Fruit fly (Drosophila melanogaster) whole organism, adult: Measurements from ENCODE around the gene tsh.

Source experiments
- CG11617 ChIP-seq: fragments of 200-800 bp; sonication (Bioruptor generic); optimal IDR thresholded peaks from 2 replicates; lab custom pipeline; 2017; ENCODE audit warnings: mild to moderate bottlenecking, missing biosample characterization, missing genetic modification reagents, missing genetic modification characterization
- CG12768 ChIP-seq: fragments of 200-800 bp; sonication (Bioruptor generic); optimal IDR thresholded peaks from 2 replicates; lab custom pipeline; 2017; ENCODE audit warnings: missing biosample characterization, missing genetic modification characterization, mild to moderate bottlenecking, moderate library complexity, missing genetic modification reagents
- CG14711 ChIP-seq: fragments of 200-800 bp; sonication (Bioruptor generic); optimal IDR thresholded peaks from 2 replicates; lab custom pipeline; 2018; ENCODE audit warnings: missing biosample characterization, mild to moderate bottlenecking, missing genetic modification characterization, moderate library complexity
- CG1620 ChIP-seq: fragments of 200-800 bp; sonication (Bioruptor generic); optimal IDR thresholded peaks from 2 replicates; lab custom pipeline; 2016; ENCODE audit warnings: missing biosample characterization, missing genetic modification characterization
- CG33017 ChIP-seq: fragments of 200-800 bp; sonication (Bioruptor generic); optimal IDR thresholded peaks from 2 replicates; lab custom pipeline; 2018; ENCODE audit warnings: missing biosample characterization, mild to moderate bottlenecking, missing genetic modification characterization, moderate library complexity
- CG5204 ChIP-seq: fragments of 200-800 bp; sonication (Bioruptor generic); optimal IDR thresholded peaks from 2 replicates; lab custom pipeline; 2016; ENCODE audit warnings: missing biosample characterization, missing genetic modification characterization
- CG7045 ChIP-seq: fragments of 200-800 bp; sonication (Bioruptor generic); optimal IDR thresholded peaks from 2 replicates; lab custom pipeline; 2017; ENCODE audit warnings: missing biosample characterization, mild to moderate bottlenecking, missing genetic modification characterization
- CG7101 ChIP-seq: fragments of 200-800 bp; sonication (Bioruptor generic); optimal IDR thresholded peaks from 2 replicates; lab custom pipeline; 2018; ENCODE audit warnings: missing biosample characterization, mild to moderate bottlenecking, missing genetic modification characterization, moderate library complexity
- Clk ChIP-seq: fragments of 200-800 bp; sonication (Bioruptor generic); optimal IDR thresholded peaks from 2 replicates; lab custom pipeline; 2017; ENCODE audit warnings: missing biosample characterization, missing genetic modification characterization
- Crg-1 ChIP-seq: fragments of 200-800 bp; sonication (Bioruptor generic); optimal IDR thresholded peaks from 2 replicates; lab custom pipeline; 2016; ENCODE audit warnings: missing biosample characterization, missing genetic modification characterization
- Hr96 ChIP-seq: fragments of 200-800 bp; sonication (Bioruptor generic); optimal IDR thresholded peaks from 2 replicates; lab custom pipeline; 2016; ENCODE audit warnings: missing biosample characterization, missing genetic modification characterization
- Mnt ChIP-seq: fragments of 200-800 bp; sonication (Bioruptor generic); optimal IDR thresholded peaks from 2 replicates; lab custom pipeline; 2016; ENCODE audit warnings: missing biosample characterization, mild to moderate bottlenecking, missing genetic modification characterization
- bab1 ChIP-seq: fragments of 200-800 bp; sonication (Bioruptor generic); optimal IDR thresholded peaks from 3 replicates; lab custom pipeline; 2019; ENCODE audit warnings: missing biosample characterization, mild to moderate bottlenecking, missing genetic modification characterization, moderate library complexity
- cic ChIP-seq: fragments of 200-800 bp; sonication (Bioruptor generic); optimal IDR thresholded peaks from 2 replicates; lab custom pipeline; 2017; ENCODE audit warnings: missing biosample characterization, mild to moderate bottlenecking, missing genetic modification characterization, moderate library complexity
- cnc ChIP-seq, 2 experiments: fragments of >200 bp; optimal IDR thresholded peaks; 2 replicates each; lab custom pipeline; 2017
- kay ChIP-seq: fragments of 200-800 bp; sonication (Bioruptor generic); peaks from one replicate; lab custom pipeline; 2016; ENCODE audit warnings: missing biosample characterization, missing genetic modification characterization, borderline replicate concordance
- ovo ChIP-seq: fragments of 200-800 bp; sonication (Bioruptor generic); optimal IDR thresholded peaks from 2 replicates; lab custom pipeline; 2016; ENCODE audit warnings: missing biosample characterization, missing genetic modification characterization
- pad ChIP-seq: fragments of 200-800 bp; sonication (Bioruptor generic); optimal IDR thresholded peaks from 3 replicates; lab custom pipeline; 2017; ENCODE audit warnings: missing biosample characterization, missing genetic modification characterization, mild to moderate bottlenecking, moderate library complexity, missing genetic modification reagents
- tj ChIP-seq: fragments of 200-800 bp; sonication (Bioruptor generic); optimal IDR thresholded peaks from 3 replicates; lab custom pipeline; 2017; ENCODE audit warnings: missing biosample characterization, mild to moderate bottlenecking, missing genetic modification characterization, moderate library complexity
- toe ChIP-seq: fragments of 200-800 bp; sonication (Bioruptor generic); optimal IDR thresholded peaks from 2 replicates; lab custom pipeline; 2016; ENCODE audit warnings: missing biosample characterization, missing genetic modification characterization

Gene tsh

dm6 chr2L:21791980-21792379 lies 36.4 kb upstream of the tsh start:
- TF ChIP-seq toe (GFP tag; lab: Kevin White, UChicago) (no peak), Crg-1 (no peak), cnc (optimal IDR thresholded peaks at IDR 0.05; lab: Kevin White, UChicago) (no peak), bab1 (GFP tag; lab: Kevin White, UChicago) (no peak), CG33017 (no peak), CG5204 (GFP tag; lab: Kevin White, UChicago) (no peak), cic (no peak), kay (GFP tag; lab: Kevin White, UChicago) (no peak), CG14711 (tag; lab: Kevin White, UChicago) (no peak)

dm6 chr2L:21792831-21793230 lies 35.6 kb upstream of the tsh start:
- no peak for TF ChIP-seq cic
- no peak for TF ChIP-seq CG1620 (GFP tag; lab: Kevin White, UChicago)
- TF ChIP-seq Mnt (GFP tag; lab: Kevin White, UChicago): no peak
- TF ChIP-seq Hr96 (GFP tag; lab: Kevin White, UChicago): no peak
- TF ChIP-seq CG7045 (GFP tag; lab: Kevin White, UChicago): no peak
- no peak for TF ChIP-seq pad
- no peak for TF ChIP-seq ovo (GFP tag; lab: Kevin White, UChicago)
- no peak for TF ChIP-seq Crg-1
- TF ChIP-seq CG12768 (GFP tag; lab: Kevin White, UChicago): no peak
- TF ChIP-seq toe (GFP tag; lab: Kevin White, UChicago): no peak
- no peak for TF ChIP-seq CG33017
- no peak for TF ChIP-seq CG14711 (tag; lab: Kevin White, UChicago)
- no peak for TF ChIP-seq bab1 (GFP tag; lab: Kevin White, UChicago)
- no peak for TF ChIP-seq CG11617 (GFP tag; lab: Kevin White, UChicago)
- TF ChIP-seq cnc (optimal IDR thresholded peaks at IDR 0.05; lab: Kevin White, UChicago): no peak
- TF ChIP-seq Clk (GFP tag; lab: Kevin White, UChicago): no peak
- TF ChIP-seq CG5204 (GFP tag; lab: Kevin White, UChicago): no peak
- no peak for TF ChIP-seq kay (GFP tag; lab: Kevin White, UChicago)
- no peak for TF ChIP-seq tj (GFP tag; lab: Kevin White, UChicago)

DNA sequence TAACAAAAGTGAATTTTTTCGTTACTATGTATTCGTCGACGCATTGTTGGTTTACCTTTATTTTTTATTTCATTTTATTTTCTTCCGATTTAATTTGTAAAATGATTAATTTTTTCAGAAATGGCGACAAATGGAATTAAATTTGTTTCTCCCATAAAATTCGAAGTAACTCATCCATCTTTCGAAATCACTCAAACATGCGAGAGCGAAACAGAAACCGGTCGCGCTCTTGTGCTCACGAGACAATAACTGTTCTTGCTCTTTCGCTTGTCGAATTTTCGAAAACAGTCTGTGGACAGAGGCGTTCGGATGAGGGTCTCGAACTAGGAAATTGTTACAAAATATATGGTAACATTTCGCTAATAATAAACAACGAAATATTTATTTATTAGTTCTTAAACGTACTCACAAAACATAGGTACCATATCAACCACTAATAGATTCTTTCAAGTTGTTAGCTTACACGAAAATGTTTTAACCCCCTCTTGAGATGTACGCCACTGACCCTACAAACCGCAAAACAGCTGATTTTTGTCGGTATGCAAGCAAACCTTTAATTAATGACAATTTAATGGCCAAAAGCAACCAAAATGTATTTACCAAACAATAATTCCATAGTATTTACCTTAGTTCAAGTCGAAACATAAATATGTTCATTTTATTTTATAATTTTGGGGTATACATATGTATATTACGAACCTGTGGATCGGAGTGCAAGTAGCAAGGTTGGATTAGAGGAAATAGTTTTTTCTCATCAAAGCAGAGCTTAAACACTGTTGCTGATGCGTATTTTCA lies 33.6 kb upstream of the tsh start:
- TF ChIP-seq pad (peak; percentile 86), cic (peak; percentile 32), Mnt (GFP tag; lab: Kevin White, UChicago) (peak; percentile 74), tj (GFP tag; lab: Kevin White, UChicago) (peak; percentile 75), Clk (GFP tag; lab: Kevin White, UChicago) (peak; percentile 83), CG11617 (GFP tag; lab: Kevin White, UChicago) (peak; percentile 91), cnc (optimal IDR thresholded peaks at IDR 0.05; lab: Kevin White, UChicago) (no peak), ovo (GFP tag; lab: Kevin White, UChicago) (peak; percentile 92), toe (GFP tag; lab: Kevin White, UChicago) (peak; percentile 96), CG7045 (GFP tag; lab: Kevin White, UChicago) (peak; percentile 97), CG14711 (tag; lab: Kevin White, UChicago) (peak; percentile 89), CG7101 (tag; lab: Kevin White, UChicago) (peak; percentile 93), CG12768 (GFP tag; lab: Kevin White, UChicago) (peak; percentile 91), CG5204 (GFP tag; lab: Kevin White, UChicago) (peak; percentile 93), kay (GFP tag; lab: Kevin White, UChicago) (peak; percentile 95), Hr96 (GFP tag; lab: Kevin White, UChicago) (peak; percentile 94), CG33017 (peak; percentile 91), CG1620 (GFP tag; lab: Kevin White, UChicago) (peak; percentile 92), Crg-1 (peak; percentile 62), bab1 (GFP tag; lab: Kevin White, UChicago) (peak; percentile 98)

- TF ChIP-seq Mnt (GFP tag; lab: Kevin White, UChicago) (no peak), CG7045 (GFP tag; lab: Kevin White, UChicago) (no peak), bab1 (GFP tag; lab: Kevin White, UChicago) (no peak), pad (no peak), ovo (GFP tag; lab: Kevin White, UChicago) (no peak), CG14711 (tag; lab: Kevin White, UChicago) (no peak), kay (GFP tag; lab: Kevin White, UChicago) (no peak), CG11617 (GFP tag; lab: Kevin White, UChicago) (no peak), CG5204 (GFP tag; lab: Kevin White, UChicago) (no peak), cic (no peak)
Measured at dm6 chr2L:21795342-21795874, 33.0 kb upstream of the tsh start, which contains the start of gene CG31612. TSS of gene CG31612 (minus strand) at chr2L:21795447.

- TF ChIP-seq toe (GFP tag; lab: Kevin White, UChicago): no peak
- no peak for TF ChIP-seq CG1620 (GFP tag; lab: Kevin White, UChicago)
- no peak for TF ChIP-seq kay (GFP tag; lab: Kevin White, UChicago)
- TF ChIP-seq ovo (GFP tag; lab: Kevin White, UChicago): no peak
- TF ChIP-seq Mnt (GFP tag; lab: Kevin White, UChicago): no peak
- no peak for TF ChIP-seq CG7045 (GFP tag; lab: Kevin White, UChicago)
- no peak for TF ChIP-seq cnc (optimal IDR thresholded peaks at IDR 0.05; lab: Kevin White, UChicago)
- TF ChIP-seq CG7101 (tag; lab: Kevin White, UChicago): no peak
- no peak for TF ChIP-seq Clk (GFP tag; lab: Kevin White, UChicago)
- TF ChIP-seq cic: no peak
- no peak for TF ChIP-seq pad
- TF ChIP-seq CG14711 (tag; lab: Kevin White, UChicago): no peak
- no peak for TF ChIP-seq CG33017
- no peak for TF ChIP-seq CG11617 (GFP tag; lab: Kevin White, UChicago)
- no peak for TF ChIP-seq CG5204 (GFP tag; lab: Kevin White, UChicago)
- no peak for TF ChIP-seq Crg-1
Measured at dm6 chr2L:21804105-21804504, 24.3 kb upstream of the tsh start.
